Worm (Caenorhabditis elegans): ENCODE data around the gene marg-1.

marg-1 gene

DNA sequence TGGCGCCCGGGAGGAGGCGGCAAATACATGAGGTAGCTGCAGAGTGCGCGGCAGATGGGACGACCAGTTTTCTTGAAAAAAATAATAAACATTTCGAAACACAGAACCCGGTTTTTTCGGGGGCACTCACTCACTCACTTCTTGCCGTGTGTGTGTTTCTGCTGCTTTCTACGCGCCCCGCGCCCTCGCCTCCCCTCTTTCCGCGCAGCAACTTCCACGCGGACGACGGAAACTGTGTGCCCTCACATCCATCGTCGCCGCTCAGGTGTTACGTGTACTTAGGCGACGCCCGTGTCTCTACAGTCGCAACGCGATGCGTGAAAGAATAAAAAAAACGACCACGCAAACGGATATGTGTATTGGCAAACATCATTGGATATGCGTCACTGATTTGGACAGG lies 43.5 kb upstream of the marg-1 start (continued):
- no peak for TF ChIP-seq ctbp-1 (GFP tag; IDR thresholded peaks at IDR 0.05)
- peak; percentile 8 for TF ChIP-seq aha-1 (tag)
- TF ChIP-seq D1046.2 (GFP tag; IDR thresholded peaks at IDR 0.05), result no peak
- TF ChIP-seq egl-43 (GFP tag; IDR thresholded peaks at IDR 0.05), result 0 out of 2 replicates have a peak, but pooled peaks have one; percentile 40
- TF ChIP-seq lin-29 (GFP tag; IDR thresholded peaks at IDR 0.05), result peak; percentile 47; the same call in 1 of the 2 replicates
- TF ChIP-seq mxl-2 (GFP tag; conservative IDR thresholded peaks at IDR 0.05), result 0 out of 2 replicates have a peak, but pooled peaks have one; percentile 21
- peak; percentile 2 for TF ChIP-seq nhr-48 (tag; optimal IDR thresholded peaks at IDR 0.05)
- TF ChIP-seq mxl-3 (GFP tag; optimal IDR thresholded peaks at IDR 0.05), result peak; percentile 83
- TF ChIP-seq madf-5 (GFP tag; IDR thresholded peaks at IDR 0.05), result no peak
- TF ChIP-seq jun-1 (tag; optimal IDR thresholded peaks at IDR 0.05), result no peak
- no peak for TF ChIP-seq ztf-11 (tag; optimal IDR thresholded peaks at IDR 0.05)
- no peak for TF ChIP-seq hif-1 (tag; optimal IDR thresholded peaks at IDR 0.05)

DNA sequence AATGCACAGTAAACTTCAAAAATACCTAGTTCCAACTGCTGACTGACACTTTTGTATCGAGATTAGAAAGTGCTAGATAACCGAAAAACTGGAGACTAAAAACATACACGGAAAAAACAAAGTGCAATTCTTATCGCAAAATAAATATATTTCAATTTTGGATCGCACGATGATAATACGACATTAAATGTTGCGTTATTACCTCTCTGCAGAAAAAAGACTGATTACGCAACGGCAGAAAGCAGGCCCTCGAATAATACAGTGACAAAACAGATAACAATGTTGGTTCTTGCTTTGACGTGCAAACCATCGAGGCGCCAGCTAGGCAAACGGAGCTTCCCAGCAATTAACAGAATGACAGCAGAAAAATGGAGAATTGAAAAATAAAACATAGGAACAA lies 42.9 kb upstream of the marg-1 start:
- TF ChIP-seq nhr-28 (tag; optimal IDR thresholded peaks at IDR 0.05) (peak; percentile 89), nhr-48 (tag; optimal IDR thresholded peaks at IDR 0.05) (peak; percentile 87), nhr-237 (tag; optimal IDR thresholded peaks at IDR 0.05) (no peak), tra-1 (GFP tag; IDR thresholded peaks at IDR 0.05) (peak; percentile 94), hlh-30 (tag; optimal IDR thresholded peaks at IDR 0.05; ENCODE audit: insufficient read depth) (peak; percentile 9), nhr-77 (tag; optimal IDR thresholded peaks at IDR 0.05) (peak; percentile 81), pqm-1 (tag; optimal IDR thresholded peaks at IDR 0.05) (peak; percentile 89), mdl-1 (tag; optimal IDR thresholded peaks at IDR 0.05) (peak in 1 of 2 experiments; percentile 36), mep-1 (tag; optimal IDR thresholded peaks at IDR 0.05) (peak; percentile 52), aly-2 (tag; optimal IDR thresholded peaks at IDR 0.05) (no peak), zip-11 (GFP tag; IDR thresholded peaks at IDR 0.05) (no peak), ceh-28 (tag; optimal IDR thresholded peaks at IDR 0.05) (no peak), hlh-11 (tag; optimal IDR thresholded peaks at IDR 0.05) (peak; percentile 92), nhr-102 (tag; optimal IDR thresholded peaks at IDR 0.05) (peak; percentile 81), lir-3 (tag; optimal IDR thresholded peaks at IDR 0.05) (no peak), lin-1 (GFP tag; IDR thresholded peaks at IDR 0.05) (peak; percentile 83), ztf-7 (tag; optimal IDR thresholded peaks at IDR 0.05) (peak; percentile 1), aha-1 (tag) (peak; percentile 46), php-3 (GFP tag; IDR thresholded peaks at IDR 0.05) (peak; percentile 95), F44E2.7 (GFP tag; IDR thresholded peaks at IDR 0.05) (no peak), nhr-6 (tag; optimal IDR thresholded peaks at IDR 0.05) (peak; percentile 52), gei-8 (GFP tag; optimal IDR thresholded peaks at IDR 0.05) (peak; percentile 90), mes-2 (tag; optimal IDR thresholded peaks at IDR 0.05; ENCODE audit: poor library complexity, severe bottlenecking) (no peak), duxl-1 (tag; optimal IDR thresholded peaks at IDR 0.05; ENCODE audit: poor library complexity) (peak; percentile 16), unc-62 (GFP tag; optimal IDR thresholded peaks at IDR 0.05 in 1 of 2) (peak in 1 of 2 experiments; percentile 50), unc-62 (tag; optimal IDR thresholded peaks at IDR 0.05) (no peak), T20F7.1 (GFP tag; optimal IDR thresholded peaks at IDR 0.05) (peak; percentile 55), nhr-10 (tag; optimal IDR thresholded peaks at IDR 0.05) (peak; percentile 36), dve-1 (tag; optimal IDR thresholded peaks at IDR 0.05; ENCODE audit: insufficient read depth) (peak; percentile 96), dmd-6 (GFP tag; IDR thresholded peaks at IDR 0.05) (peak; percentile 98), daf-16 (GFP tag; optimal IDR thresholded peaks at IDR 0.05) (peak in 1 of 2 experiments; percentile 78), daf-16 (tag; optimal IDR thresholded peaks at IDR 0.05) (peak; percentile 99)
